Fruit fly (Drosophila melanogaster) whole organism, embryonic: ENCODE measurements around the gene Apoltp.

Experiments used
- Asciz ChIP-seq: fragments of 200-800 bp; sonication (Bioruptor generic); optimal IDR thresholded peaks from 2 replicates; lab custom pipeline; 2017; ENCODE audit warnings: missing biosample characterization, mild to moderate bottlenecking, missing genetic modification characterization, missing genetic modification reagents
- C15 ChIP-seq: fragments of 200-800 bp; sonication (Bioruptor generic); IDR thresholded peaks from 3 replicates; pipeline ENCODE4 v1.3.6; 2022; ENCODE audit warnings: missing biosample characterization, missing genetic modification characterization
- CG10462 ChIP-seq: fragments of 200-800 bp; sonication (Bioruptor generic); optimal IDR thresholded peaks from 2 replicates; lab custom pipeline; 2016; ENCODE audit warnings: missing biosample characterization, missing genetic modification characterization
- CG11093 ChIP-seq: fragments of 200-800 bp; sonication (Bioruptor generic); IDR thresholded peaks from 3 replicates; pipeline ENCODE4 v1.3.6; 2022; ENCODE audit warnings: missing biosample characterization, missing genetic modification characterization
- CG14441 ChIP-seq: fragments of 200-800 bp; sonication (Bioruptor generic); IDR thresholded peaks from 2 replicates; pipeline ENCODE4 v1.3.6; 2022; ENCODE audit warnings: missing biosample characterization, missing genetic modification characterization
- CG1529 ChIP-seq: fragments of 200-800 bp; sonication (Bioruptor generic); optimal IDR thresholded peaks from 3 replicates; lab custom pipeline; 2018; ENCODE audit warnings: missing biosample characterization, missing genetic modification characterization
- CG15479 ChIP-seq: fragments of 200-800 bp; sonication (Bioruptor generic); optimal IDR thresholded peaks from 3 replicates; lab custom pipeline; 2019; ENCODE audit warnings: missing biosample characterization, mild to moderate bottlenecking, missing genetic modification characterization, moderate library complexity
- CG17385 ChIP-seq: fragments of 200-800 bp; sonication (Bioruptor generic); optimal IDR thresholded peaks from 3 replicates; lab custom pipeline; 2018; ENCODE audit warnings: missing biosample characterization, mild to moderate bottlenecking, missing genetic modification characterization
- CG17802 ChIP-seq: fragments of 200-800 bp; sonication (Bioruptor generic); optimal IDR thresholded peaks from 2 replicates; lab custom pipeline; 2018; ENCODE audit warnings: missing biosample characterization, mild to moderate bottlenecking, missing genetic modification characterization, moderate library complexity
- CG18262 ChIP-seq: fragments of 200-800 bp; optimal IDR thresholded peaks from 3 replicates; lab custom pipeline; 2019; ENCODE audit warnings: missing biosample characterization, mild to moderate bottlenecking, missing genetic modification characterization, moderate library complexity
- CG2678 ChIP-seq: fragments of 200-800 bp; sonication (Bioruptor generic); optimal IDR thresholded peaks from 3 replicates; lab custom pipeline; 2019; ENCODE audit warnings: missing biosample characterization, mild to moderate bottlenecking, missing genetic modification characterization, moderate library complexity
- CG2875 ChIP-seq: fragments of 200-800 bp; sonication (Bioruptor generic); optimal IDR thresholded peaks from 2 replicates; lab custom pipeline; 2017; ENCODE audit warnings: missing biosample characterization, mild to moderate bottlenecking, missing genetic modification characterization, missing genetic modification reagents
- CG7357 ChIP-seq: fragments of 200-800 bp; sonication (Bioruptor generic); IDR thresholded peaks from 3 replicates; pipeline ENCODE4 v1.3.6; 2022; ENCODE audit warnings: missing biosample characterization, missing genetic modification characterization
- CG8388 ChIP-seq: fragments of 200-800 bp; sonication (Bioruptor generic); optimal IDR thresholded peaks from 2 replicates; lab custom pipeline; 2019; ENCODE audit warnings: missing biosample characterization, mild to moderate bottlenecking, missing genetic modification characterization, moderate library complexity
- CG9609 ChIP-seq: fragments of 200-800 bp; sonication (Bioruptor generic); optimal IDR thresholded peaks from 3 replicates; lab custom pipeline; 2016; ENCODE audit warnings: missing biosample characterization, missing genetic modification characterization
- CG9797 ChIP-seq: fragments of 200-800 bp; sonication (Bioruptor generic); optimal IDR thresholded peaks from 3 replicates; lab custom pipeline; 2018; ENCODE audit warnings: missing biosample characterization, mild to moderate bottlenecking, missing genetic modification characterization
- Chrac-16 ChIP-seq: fragments of 200-800 bp; sonication (Bioruptor generic); optimal IDR thresholded peaks from 3 replicates; lab custom pipeline; 2016; ENCODE audit warnings: missing biosample characterization, missing genetic modification characterization
- CkIIα-i1 ChIP-seq: fragments of 200-800 bp; sonication (Bioruptor generic); IDR thresholded peaks from 2 replicates; pipeline ENCODE4 v1.3.6; 2022; ENCODE audit warnings: missing biosample characterization, missing genetic modification characterization
- Dip2 ChIP-seq: fragments of 200-800 bp; sonication (Bioruptor generic); IDR thresholded peaks from 2 replicates; pipeline ENCODE4 v1.3.6; 2022; ENCODE audit warnings: missing biosample characterization, missing genetic modification characterization
- Dll ChIP-seq: fragments of 200-800 bp; sonication (Bioruptor generic); IDR thresholded peaks from 4 replicates; pipeline ENCODE4 v1.3.6; 2022; ENCODE audit warnings: missing biosample characterization, missing genetic modification characterization; ENCODE audit not compliant: partially characterized antibody
- ERR ChIP-seq: fragments of 200-800 bp; sonication (Bioruptor generic); optimal IDR thresholded peaks from 2 replicates; lab custom pipeline; 2016; ENCODE audit warnings: missing biosample characterization, missing genetic modification characterization
- Ets97D ChIP-seq: fragments of 200-800 bp; sonication (Bioruptor generic); optimal IDR thresholded peaks from 3 replicates; lab custom pipeline; 2016; ENCODE audit warnings: missing biosample characterization, missing genetic modification characterization
- Fer1 ChIP-seq: fragments of 200-800 bp; sonication (Bioruptor generic); optimal IDR thresholded peaks from 2 replicates; lab custom pipeline; 2017; ENCODE audit warnings: missing biosample characterization, mild to moderate bottlenecking, missing genetic modification characterization
- HLHmδ ChIP-seq: fragments of 200-800 bp; sonication (Bioruptor generic); optimal IDR thresholded peaks from 2 replicates; lab custom pipeline; 2018; ENCODE audit warnings: missing biosample characterization, mild to moderate bottlenecking, missing genetic modification characterization, moderate library complexity
- Nf-YA ChIP-seq: fragments of 200-800 bp; sonication (Bioruptor generic); IDR thresholded peaks from 2 replicates; pipeline ENCODE4 v1.3.6; 2022; ENCODE audit warnings: missing biosample characterization, missing genetic modification characterization
- Poxn ChIP-seq: fragments of 200-800 bp; sonication (Bioruptor generic); IDR thresholded peaks from 2 replicates; pipeline ENCODE4 v1.3.6; 2022; ENCODE audit warnings: missing biosample characterization, missing genetic modification characterization
- Sox100B ChIP-seq: fragments of 200-800 bp; sonication (Bioruptor generic); optimal IDR thresholded peaks from 3 replicates; lab custom pipeline; 2018; ENCODE audit warnings: missing biosample characterization, mild to moderate bottlenecking, missing genetic modification characterization
- Stat92E ChIP-seq, 3 experiments: fragments of >200 bp in 2 of 3; fragments of 200-800 bp in 1 of 3; sonication (Bioruptor generic) in 1 of 3; optimal IDR thresholded peaks; 2 replicates each; lab custom pipeline; 2017 to 2019; ENCODE audit warnings: missing biosample characterization in 3 of 3, missing genetic modification characterization in 3 of 3, mild to moderate bottlenecking in 1 of 3, moderate library complexity in 1 of 3
- al ChIP-seq: fragments of 200-800 bp; sonication (Bioruptor generic); IDR thresholded peaks from 2 replicates; pipeline ENCODE4 v1.3.6; 2022; ENCODE audit warnings: missing biosample characterization, missing genetic modification characterization
- ash1 ChIP-seq: fragments of 200-800 bp; sonication (Bioruptor generic); optimal IDR thresholded peaks from 2 replicates; lab custom pipeline; 2018; ENCODE audit warnings: missing biosample characterization, mild to moderate bottlenecking, missing genetic modification characterization
- az2 ChIP-seq: fragments of 200-800 bp; sonication (Bioruptor generic); optimal IDR thresholded peaks from 3 replicates; lab custom pipeline; 2016; ENCODE audit warnings: missing biosample characterization, missing genetic modification characterization
- bab2 ChIP-seq: fragments of 200-800 bp; sonication (Bioruptor generic); optimal IDR thresholded peaks from 2 replicates; lab custom pipeline; 2016; ENCODE audit warnings: missing biosample characterization, missing genetic modification characterization
- chinmo ChIP-seq: fragments of 200-800 bp; sonication (Bioruptor generic); IDR thresholded peaks from 4 replicates; pipeline ENCODE4 v1.3.6; 2022; ENCODE audit warnings: missing biosample characterization, missing genetic modification characterization; ENCODE audit not compliant: partially characterized antibody
- chm ChIP-seq: fragments of 200-800 bp; sonication (Bioruptor generic); IDR thresholded peaks from 2 replicates; pipeline ENCODE4 v1.3.6; 2022; ENCODE audit warnings: missing biosample characterization, missing genetic modification characterization
- dmrt11E ChIP-seq: fragments of 200-800 bp; sonication (Bioruptor generic); optimal IDR thresholded peaks from 3 replicates; lab custom pipeline; 2018; ENCODE audit warnings: missing biosample characterization, mild to moderate bottlenecking, missing genetic modification characterization, moderate library complexity
- jumu ChIP-seq: fragments of 200-800 bp; sonication (Bioruptor generic); optimal IDR thresholded peaks from 3 replicates; lab custom pipeline; 2016; ENCODE audit warnings: missing biosample characterization, missing genetic modification characterization
- kni ChIP-seq: fragments of 200-800 bp; sonication (Bioruptor generic); optimal IDR thresholded peaks from 3 replicates; lab custom pipeline; 2017; ENCODE audit warnings: mild to moderate bottlenecking, missing biosample characterization, missing genetic modification reagents, missing genetic modification characterization
- knrl ChIP-seq: fragments of 200-800 bp; sonication (Bioruptor generic); IDR thresholded peaks from 3 replicates; pipeline ENCODE4 v1.3.6; 2022; ENCODE audit warnings: missing biosample characterization, missing genetic modification characterization; ENCODE audit not compliant: partially characterized antibody
- mam ChIP-seq: fragments of 200-800 bp; sonication (Bioruptor generic); optimal IDR thresholded peaks from 3 replicates; lab custom pipeline; 2016; ENCODE audit warnings: missing biosample characterization, missing genetic modification characterization
- pb ChIP-seq: fragments of 200-800 bp; sonication (Bioruptor generic); optimal IDR thresholded peaks from 3 replicates; lab custom pipeline; 2016; ENCODE audit warnings: missing biosample characterization, missing genetic modification characterization
- pnt ChIP-seq: fragments of 200-800 bp; sonication (Bioruptor generic); optimal IDR thresholded peaks from 3 replicates; lab custom pipeline; 2016; ENCODE audit warnings: missing biosample characterization, missing genetic modification characterization
- pros ChIP-seq: fragments of 200-800 bp; sonication (Bioruptor generic); optimal IDR thresholded peaks from 3 replicates; lab custom pipeline; 2019; ENCODE audit warnings: missing biosample characterization, mild to moderate bottlenecking, missing genetic modification characterization, moderate library complexity
- salm ChIP-seq: fragments of 200-800 bp; sonication (Bioruptor generic); optimal IDR thresholded peaks from 2 replicates; lab custom pipeline; 2018; ENCODE audit warnings: missing biosample characterization, mild to moderate bottlenecking, missing genetic modification characterization
- sd ChIP-seq: fragments of 200-800 bp; sonication (Bioruptor generic); optimal IDR thresholded peaks from 3 replicates; lab custom pipeline; 2018; ENCODE audit warnings: missing biosample characterization, mild to moderate bottlenecking, missing genetic modification characterization, moderate library complexity
- slbo ChIP-seq: fragments of 200-800 bp; sonication (Bioruptor generic); IDR thresholded peaks from 2 replicates; pipeline ENCODE4 v1.3.6; 2022; ENCODE audit warnings: missing biosample characterization, missing genetic modification characterization
- stc ChIP-seq: fragments of 200-800 bp; sonication (Bioruptor generic); IDR thresholded peaks from 2 replicates; pipeline ENCODE4 v1.3.6; 2022; ENCODE audit warnings: missing biosample characterization, missing genetic modification characterization
- stwl ChIP-seq: fragments of 200-800 bp; sonication (Bioruptor generic); optimal IDR thresholded peaks from 3 replicates; lab custom pipeline; 2018; ENCODE audit warnings: missing biosample characterization, mild to moderate bottlenecking, missing genetic modification characterization, moderate library complexity
- sug ChIP-seq: fragments of 200-800 bp; optimal IDR thresholded peaks from 2 replicates; lab custom pipeline; 2019; ENCODE audit warnings: missing biosample characterization, mild to moderate bottlenecking, missing genetic modification characterization, moderate library complexity
- tin ChIP-seq: fragments of 200-800 bp; sonication (Bioruptor generic); optimal IDR thresholded peaks from 3 replicates; lab custom pipeline; 2016; ENCODE audit warnings: missing biosample characterization, missing genetic modification characterization
- wek ChIP-seq: fragments of 200-800 bp; sonication (Bioruptor generic); optimal IDR thresholded peaks from 3 replicates; lab custom pipeline; 2018; ENCODE audit warnings: missing biosample characterization, mild to moderate bottlenecking, missing genetic modification characterization, moderate library complexity

Apoltp gene

DNA sequence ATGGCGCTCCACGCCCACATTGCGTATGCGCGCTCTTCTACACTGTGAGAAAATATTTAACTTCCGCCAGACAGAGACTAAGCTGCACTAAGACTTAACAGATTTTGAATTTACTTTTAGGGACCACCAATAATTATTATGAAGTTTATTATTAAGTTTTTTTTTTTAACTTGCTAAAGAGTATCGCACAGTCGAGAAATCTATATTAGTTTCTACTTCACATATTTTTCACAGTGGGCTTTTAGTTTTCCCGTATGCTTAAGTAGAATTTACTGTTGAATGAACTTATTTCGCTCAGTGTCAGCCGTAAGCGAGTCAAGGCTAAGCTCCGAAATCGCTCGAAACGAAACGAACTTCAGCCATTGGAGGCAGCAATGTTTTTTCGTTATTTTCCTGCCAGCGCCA lies 26.5 kb downstream of the Apoltp start (continued):
- TF ChIP-seq knrl (GFP tag; lab: Robert Waterston, UW) (no peak), Sox100B (GFP tag; lab: Kevin White, UChicago) (no peak), CG2875 (peak; percentile 20), Chrac-16 (GFP tag; lab: Kevin White, UChicago) (no peak), ash1 (GFP tag; lab: Kevin White, UChicago) (no peak), pros (GFP tag; lab: Kevin White, UChicago) (no peak), CG2678 (peak; percentile 91), bab2 (peak; percentile 39), tin (GFP tag; lab: Kevin White, UChicago) (peak; percentile 22), jumu (peak; percentile 30), al (no peak; the same call in 1 of the 2 replicates), CG9609 (GFP tag; lab: Kevin White, UChicago) (peak; percentile 44), Dip2 (GFP tag; lab: Robert Waterston, UW) (no peak), CG17385 (GFP tag; lab: Kevin White, UChicago) (peak; percentile 81), kni (GFP tag; lab: Kevin White, UChicago) (no peak), stc (peak; percentile 64), stwl (tag; lab: Kevin White, UChicago) (no peak), az2 (GFP tag; lab: Kevin White, UChicago) (peak; percentile 23), sug (peak; percentile 69), CG14441 (GFP tag; lab: Robert Waterston, UW) (peak; percentile 69), wek (no peak), Poxn (GFP tag; lab: Robert Waterston, UW) (no peak), CkIIα-i1 (GFP tag; lab: Robert Waterston, UW) (no peak), sd (tag; lab: Kevin White, UChicago) (peak; percentile 27), salm (peak; percentile 32), Stat92E (GFP tag; optimal IDR thresholded peaks at IDR 0.05; lab: Kevin White, UChicago) (no peak), slbo (peak; percentile 82), CG17802 (tag; lab: Kevin White, UChicago) (no peak), chinmo (GFP tag; lab: Robert Waterston, UW) (no peak), Ets97D (peak; percentile 37), CG1529 (GFP tag; lab: Kevin White, UChicago) (peak; percentile 22), dmrt11E (tag; lab: Kevin White, UChicago) (no peak), Dll (no peak), CG18262 (tag; lab: Kevin White, UChicago) (no peak), Nf-YA (GFP tag; lab: Robert Waterston, UW) (0 out of 2 replicates have a peak, but pooled peaks have one; percentile 43), CG7357 (GFP tag; lab: Robert Waterston, UW) (peak; percentile 30; the same call in 1 of the 3 replicates), CG10462 (no peak), HLHmδ (no peak), ERR (GFP tag; lab: Kevin White, UChicago) (no peak), pb (peak; percentile 2), Asciz (GFP tag; lab: Kevin White, UChicago) (peak; percentile 71), chm (GFP tag; lab: Robert Waterston, UW) (0 out of 2 replicates have a peak, but pooled peaks have one; percentile 48), pnt (peak; percentile 18), CG8388 (GFP tag; lab: Kevin White, UChicago) (peak; percentile 32), CG11093 (GFP tag; lab: Robert Waterston, UW) (peak; percentile 51; the same call in 2 of the 3 replicates), mam (GFP tag; lab: Kevin White, UChicago) (peak; percentile 49), C15 (GFP tag; lab: Robert Waterston, UW) (peak; percentile 50; the same call in 1 of the 3 replicates), CG9797 (GFP tag; lab: Kevin White, UChicago) (no peak), CG15479 (GFP tag; lab: Kevin White, UChicago) (no peak), Fer1 (GFP tag; lab: Kevin White, UChicago) (peak; percentile 94)
